Fruit fly (Drosophila melanogaster) whole organism, embryonic: ENCODE measurements around the gene Nost.

ENCODE experiments used
- Atf6 ChIP-seq: fragments of 200-800 bp; sonication (Bioruptor generic); IDR thresholded peaks from 2 replicates; pipeline ENCODE4 v1.3.6; 2022; ENCODE audit warnings: missing biosample characterization, missing genetic modification characterization
- C15 ChIP-seq: fragments of 200-800 bp; sonication (Bioruptor generic); IDR thresholded peaks from 3 replicates; pipeline ENCODE4 v1.3.6; 2022; ENCODE audit warnings: missing biosample characterization, missing genetic modification characterization
- CG10147 ChIP-seq: fragments of 200-800 bp; sonication (Bioruptor generic); optimal IDR thresholded peaks from 2 replicates; lab custom pipeline; 2019; ENCODE audit warnings: missing biosample characterization, mild to moderate bottlenecking, missing genetic modification characterization, moderate library complexity
- CG10959 ChIP-seq: fragments of 200-800 bp; sonication (Bioruptor generic); IDR thresholded peaks from 2 replicates; pipeline ENCODE4 v1.3.6; 2022; ENCODE audit warnings: missing biosample characterization, missing genetic modification characterization
- CG12236 ChIP-seq: fragments of 200-800 bp; sonication (Bioruptor generic); optimal IDR thresholded peaks from 2 replicates; lab custom pipeline; 2016; ENCODE audit warnings: missing biosample characterization, missing genetic modification characterization
- CG12744 ChIP-seq: fragments of 200-800 bp; sonication (Bioruptor generic); optimal IDR thresholded peaks from 2 replicates; lab custom pipeline; 2016; ENCODE audit warnings: missing biosample characterization, missing genetic modification characterization
- CG13123 ChIP-seq: fragments of 200-800 bp; sonication (Bioruptor generic); optimal IDR thresholded peaks from 2 replicates; lab custom pipeline; 2016; ENCODE audit warnings: missing biosample characterization, missing genetic modification characterization
- CG15479 ChIP-seq: fragments of 200-800 bp; sonication (Bioruptor generic); optimal IDR thresholded peaks from 3 replicates; lab custom pipeline; 2019; ENCODE audit warnings: missing biosample characterization, mild to moderate bottlenecking, missing genetic modification characterization, moderate library complexity
- CG15514 ChIP-seq: fragments of 200-800 bp; sonication (Bioruptor generic); optimal IDR thresholded peaks from 3 replicates; lab custom pipeline; 2017; ENCODE audit warnings: missing biosample characterization, missing genetic modification characterization, mild to moderate bottlenecking, moderate library complexity, missing genetic modification reagents
- CG16813 ChIP-seq: fragments of 200-800 bp; sonication (Bioruptor generic); IDR thresholded peaks from 3 replicates; pipeline ENCODE4 v1.3.6; 2022; ENCODE audit warnings: missing biosample characterization, missing genetic modification characterization; ENCODE audit not compliant: partially characterized antibody
- CG1792 ChIP-seq: fragments of 200-800 bp; sonication (Bioruptor generic); optimal IDR thresholded peaks from 2 replicates; lab custom pipeline; 2016; ENCODE audit warnings: missing biosample characterization, missing genetic modification characterization
- CG6654 ChIP-seq: fragments of 200-800 bp; sonication (Bioruptor generic); optimal IDR thresholded peaks from 2 replicates; lab custom pipeline; 2017; ENCODE audit warnings: missing biosample characterization, mild to moderate bottlenecking, missing genetic modification characterization
- CG7357 ChIP-seq: fragments of 200-800 bp; sonication (Bioruptor generic); IDR thresholded peaks from 3 replicates; pipeline ENCODE4 v1.3.6; 2022; ENCODE audit warnings: missing biosample characterization, missing genetic modification characterization
- CG7786 ChIP-seq: fragments of 200-800 bp; sonication (Bioruptor generic); optimal IDR thresholded peaks from 2 replicates; lab custom pipeline; 2016; ENCODE audit warnings: missing biosample characterization, missing genetic modification characterization
- CG7963 ChIP-seq: fragments of 200-800 bp; sonication (Bioruptor generic); IDR thresholded peaks from 3 replicates; pipeline ENCODE4 v1.3.6; 2022; ENCODE audit warnings: missing biosample characterization, missing genetic modification characterization; ENCODE audit not compliant: partially characterized antibody
- CG8478 ChIP-seq: fragments of >200 bp; optimal IDR thresholded peaks from 2 replicates; lab custom pipeline; 2018
- CG8765 ChIP-seq: fragments of 200-800 bp; sonication (Bioruptor generic); IDR thresholded peaks from 2 replicates; pipeline ENCODE4 v1.3.6; 2022; ENCODE audit warnings: missing biosample characterization, missing genetic modification characterization
- CG8944 ChIP-seq: fragments of 200-800 bp; sonication (Bioruptor generic); optimal IDR thresholded peaks from 3 replicates; lab custom pipeline; 2016; ENCODE audit warnings: missing biosample characterization, missing genetic modification characterization
- CG9437 ChIP-seq: fragments of 200-800 bp; sonication (Bioruptor generic); optimal IDR thresholded peaks from 2 replicates; lab custom pipeline; 2018; ENCODE audit warnings: missing biosample characterization, mild to moderate bottlenecking, missing genetic modification characterization
- CkIIα-i1 ChIP-seq: fragments of 200-800 bp; sonication (Bioruptor generic); IDR thresholded peaks from 2 replicates; pipeline ENCODE4 v1.3.6; 2022; ENCODE audit warnings: missing biosample characterization, missing genetic modification characterization
- Doc3 ChIP-seq: fragments of 200-800 bp; sonication (Bioruptor generic); IDR thresholded peaks from 3 replicates; pipeline ENCODE4 v1.3.6; 2022; ENCODE audit warnings: missing biosample characterization, missing genetic modification characterization; ENCODE audit not compliant: partially characterized antibody
- H2.0 ChIP-seq: fragments of 200-800 bp; sonication (Bioruptor generic); IDR thresholded peaks from 2 replicates; pipeline ENCODE4 v1.3.6; 2022; ENCODE audit warnings: missing biosample characterization, missing genetic modification characterization
- Hand ChIP-seq: fragments of 200-800 bp; sonication (Bioruptor generic); optimal IDR thresholded peaks from 2 replicates; lab custom pipeline; 2017; ENCODE audit warnings: mild to moderate bottlenecking, missing biosample characterization, missing genetic modification reagents, missing genetic modification characterization
- HmgD ChIP-seq: fragments of 200-800 bp; sonication (Bioruptor generic); optimal IDR thresholded peaks from 3 replicates; lab custom pipeline; 2016; ENCODE audit warnings: missing biosample characterization, missing genetic modification characterization
- Lpt ChIP-seq: fragments of >200 bp; optimal IDR thresholded peaks from 2 replicates; lab custom pipeline; 2018; ENCODE audit warnings: missing biosample characterization, missing genetic modification characterization
- Mad ChIP-seq: fragments of 200-800 bp; sonication (Bioruptor generic); optimal IDR thresholded peaks from 2 replicates; lab custom pipeline; 2016; ENCODE audit warnings: missing biosample characterization, missing genetic modification characterization
- Nf-YB ChIP-seq: fragments of 200-800 bp; sonication (Bioruptor generic); optimal IDR thresholded peaks from 3 replicates; lab custom pipeline; 2019; ENCODE audit warnings: missing biosample characterization, mild to moderate bottlenecking, missing genetic modification characterization, moderate library complexity
- Side ChIP-seq: fragments of 200-800 bp; sonication (Bioruptor generic); optimal IDR thresholded peaks from 2 replicates; lab custom pipeline; 2016; ENCODE audit warnings: missing biosample characterization, missing genetic modification characterization
- Xbp1 ChIP-seq: fragments of 200-800 bp; sonication (Bioruptor generic); optimal IDR thresholded peaks from 3 replicates; lab custom pipeline; 2016; ENCODE audit warnings: missing biosample characterization, mild to moderate bottlenecking, missing genetic modification characterization
- bcd ChIP-seq: fragments of 200-800 bp; sonication (Bioruptor generic); optimal IDR thresholded peaks from 2 replicates; lab custom pipeline; 2017; ENCODE audit warnings: missing biosample characterization, mild to moderate bottlenecking, missing genetic modification characterization
- bowl ChIP-seq: fragments of 200-800 bp; sonication (Bioruptor generic); IDR thresholded peaks from 2 replicates; pipeline ENCODE4 v1.3.6; 2022; ENCODE audit warnings: missing biosample characterization, missing genetic modification characterization
- bsh ChIP-seq, 2 experiments: fragments of 200-800 bp; sonication (Bioruptor generic); optimal IDR thresholded peaks; 2 replicates each; lab custom pipeline; 2017 to 2018; ENCODE audit warnings: mild to moderate bottlenecking in 2 of 2, missing biosample characterization in 2 of 2, missing genetic modification characterization in 2 of 2, moderate library complexity in 1 of 2
- cad ChIP-seq: fragments of >200 bp; optimal IDR thresholded peaks from 2 replicates; lab custom pipeline; 2017; ENCODE audit warnings: missing biosample characterization, missing genetic modification characterization
- crp ChIP-seq, 2 experiments: fragments of 200-800 bp; sonication (Bioruptor generic); optimal IDR thresholded peaks; 2 replicates in 1 of 2; 3 replicates in 1 of 2; lab custom pipeline; 2017; ENCODE audit warnings: missing biosample characterization in 2 of 2, missing genetic modification characterization in 2 of 2, mild to moderate bottlenecking in 1 of 2, moderate library complexity in 1 of 2
- esg ChIP-seq: fragments of 200-800 bp; sonication (Bioruptor generic); conservative IDR thresholded peaks from 2 replicates; pipeline ENCODE4 v1.3.6; 2022; ENCODE audit warnings: missing biosample characterization, missing genetic modification characterization
- gem ChIP-seq: fragments of 200-800 bp; sonication (Bioruptor generic); optimal IDR thresholded peaks from 2 replicates; lab custom pipeline; 2019; ENCODE audit warnings: missing biosample characterization, mild to moderate bottlenecking, missing genetic modification characterization, moderate library complexity
- gfzf ChIP-seq: fragments of 200-800 bp; sonication (Bioruptor generic); optimal IDR thresholded peaks from 2 replicates; lab custom pipeline; 2016; ENCODE audit warnings: missing biosample characterization, mild to moderate bottlenecking, missing genetic modification characterization, moderate library complexity
- grau ChIP-seq: fragments of 200-800 bp; optimal IDR thresholded peaks from 3 replicates; lab custom pipeline; 2019; ENCODE audit warnings: missing biosample characterization, mild to moderate bottlenecking, missing genetic modification characterization, moderate library complexity
- grn ChIP-seq: fragments of 200-800 bp; sonication (Bioruptor generic); optimal IDR thresholded peaks from 3 replicates; lab custom pipeline; 2017; ENCODE audit warnings: missing biosample characterization, missing genetic modification characterization
- ind ChIP-seq: fragments of 200-800 bp; sonication (Bioruptor generic); optimal IDR thresholded peaks from 3 replicates; lab custom pipeline; 2016; ENCODE audit warnings: missing biosample characterization, missing genetic modification characterization
- kah ChIP-seq: fragments of 200-800 bp; sonication (Bioruptor generic); optimal IDR thresholded peaks from 2 replicates; lab custom pipeline; 2018; ENCODE audit warnings: missing biosample characterization, mild to moderate bottlenecking, missing genetic modification characterization
- kni ChIP-seq: fragments of 200-800 bp; sonication (Bioruptor generic); optimal IDR thresholded peaks from 3 replicates; lab custom pipeline; 2017; ENCODE audit warnings: mild to moderate bottlenecking, missing biosample characterization, missing genetic modification reagents, missing genetic modification characterization
- lbe ChIP-seq: fragments of 200-800 bp; sonication (Bioruptor generic); optimal IDR thresholded peaks from 2 replicates; lab custom pipeline; 2016; ENCODE audit warnings: missing biosample characterization, mild to moderate bottlenecking, missing genetic modification characterization
- maf-S ChIP-seq: fragments of 200-800 bp; sonication (Bioruptor generic); optimal IDR thresholded peaks from 2 replicates; lab custom pipeline; 2016; ENCODE audit warnings: missing biosample characterization, missing genetic modification characterization
- pita ChIP-seq: fragments of 200-800 bp; sonication (Bioruptor generic); optimal IDR thresholded peaks from 2 replicates; lab custom pipeline; 2017; ENCODE audit warnings: missing biosample characterization, mild to moderate bottlenecking, missing genetic modification characterization
- repo ChIP-seq: fragments of 200-800 bp; sonication (Bioruptor generic); optimal IDR thresholded peaks from 2 replicates; lab custom pipeline; 2016; ENCODE audit warnings: missing biosample characterization, missing genetic modification characterization
- salm ChIP-seq: fragments of 200-800 bp; sonication (Bioruptor generic); optimal IDR thresholded peaks from 2 replicates; lab custom pipeline; 2018; ENCODE audit warnings: missing biosample characterization, mild to moderate bottlenecking, missing genetic modification characterization
- sens-2 ChIP-seq: fragments of 200-800 bp; sonication (Bioruptor generic); IDR thresholded peaks from 2 replicates; pipeline ENCODE4 v1.3.6; 2022; ENCODE audit warnings: missing biosample characterization, missing genetic modification characterization
- slbo ChIP-seq: fragments of 200-800 bp; sonication (Bioruptor generic); IDR thresholded peaks from 2 replicates; pipeline ENCODE4 v1.3.6; 2022; ENCODE audit warnings: missing biosample characterization, missing genetic modification characterization
- unpg ChIP-seq: fragments of 200-800 bp; sonication (Bioruptor generic); optimal IDR thresholded peaks from 3 replicates; lab custom pipeline; 2018; ENCODE audit warnings: missing biosample characterization, mild to moderate bottlenecking, missing genetic modification characterization, moderate library complexity
- zen2 ChIP-seq: fragments of 200-800 bp; sonication (Bioruptor generic); IDR thresholded peaks from 3 replicates; pipeline ENCODE4 v1.3.6; 2022; ENCODE audit warnings: missing biosample characterization, missing genetic modification characterization; ENCODE audit not compliant: partially characterized antibody

Gene Nost

dm6 chrX:9042457-9043045 is 12.5 kb downstream of the Nost start (continued):
- peak; percentile 46 for TF ChIP-seq gem (tag; lab: Kevin White, UChicago)
- peak; percentile 97 for TF ChIP-seq CG8478 (lab: Kevin White, UChicago)
- no peak for TF ChIP-seq gfzf (GFP tag; lab: Kevin White, UChicago)
- peak; percentile 5 for TF ChIP-seq Xbp1
- no peak for TF ChIP-seq CG13123
- TF ChIP-seq grau = peak; percentile 36
- TF ChIP-seq lbe = no peak
- TF ChIP-seq crp (GFP tag; optimal IDR thresholded peaks at IDR 0.05; lab: Kevin White, UChicago) = no peak
- no peak for TF ChIP-seq zen2
- no peak for TF ChIP-seq pita (GFP tag; lab: Kevin White, UChicago)
- TF ChIP-seq CG15514 (GFP tag; lab: Kevin White, UChicago) = no peak
- no peak for TF ChIP-seq sens-2
- no peak for TF ChIP-seq Doc3 (GFP tag; lab: Robert Waterston, UW)
- no peak for TF ChIP-seq CG7357 (GFP tag; lab: Robert Waterston, UW)
- TF ChIP-seq CkIIα-i1 (GFP tag; lab: Robert Waterston, UW) = no peak
- TF ChIP-seq bcd (GFP tag; lab: Kevin White, UChicago) = no peak
- peak; percentile 34 for TF ChIP-seq kni (GFP tag; lab: Kevin White, UChicago)
- no peak for TF ChIP-seq CG12236 (GFP tag; lab: Kevin White, UChicago)
- TF ChIP-seq C15 (GFP tag; lab: Robert Waterston, UW) = no peak
- TF ChIP-seq CG6654 (GFP tag; lab: Kevin White, UChicago) = no peak
- TF ChIP-seq CG8765 (GFP tag; lab: Robert Waterston, UW) = no peak
- TF ChIP-seq CG1792 = no peak
- no peak for TF ChIP-seq CG12744 (GFP tag; lab: Kevin White, UChicago)
- peak; percentile 49 for TF ChIP-seq unpg (GFP tag; lab: Kevin White, UChicago)
- no peak for TF ChIP-seq salm (tag; lab: Kevin White, UChicago)
- peak; percentile 15; the same call in 1 of the 2 replicates for TF ChIP-seq Atf6 (GFP tag; lab: Robert Waterston, UW)
- no peak for TF ChIP-seq HmgD
- TF ChIP-seq slbo (GFP tag; lab: Robert Waterston, UW) = peak; percentile 32; the same call in 1 of the 2 replicates
- no peak for TF ChIP-seq Hand (GFP tag; lab: Kevin White, UChicago)
- no peak for TF ChIP-seq CG10147 (GFP tag; lab: Kevin White, UChicago)
- no peak for TF ChIP-seq ind (GFP tag; lab: Kevin White, UChicago)
- TF ChIP-seq CG8944 (GFP tag; lab: Kevin White, UChicago) = no peak
- TF ChIP-seq Nf-YB (GFP tag; lab: Kevin White, UChicago) = no peak
- no peak for TF ChIP-seq CG16813 (GFP tag; lab: Robert Waterston, UW)
- no peak for TF ChIP-seq CG9437 (GFP tag; lab: Kevin White, UChicago)
- TF ChIP-seq CG7963 (GFP tag; lab: Robert Waterston, UW) = no peak
- peak in 1 of 2 experiments; percentile 54 for TF ChIP-seq bsh (GFP tag; optimal IDR thresholded peaks at IDR 0.05; lab: Kevin White, UChicago)
- TF ChIP-seq CG15479 (GFP tag; lab: Kevin White, UChicago) = peak; percentile 71
- TF ChIP-seq Side (GFP tag; lab: Kevin White, UChicago) = no peak
- no peak for TF ChIP-seq kah (GFP tag; lab: Kevin White, UChicago)
- TF ChIP-seq repo = no peak
- TF ChIP-seq esg (GFP tag; lab: Robert Waterston, UW) = no peak
- TF ChIP-seq Mad (GFP tag; lab: Kevin White, UChicago) = no peak
- TF ChIP-seq Lpt (GFP tag; lab: Kevin White, UChicago) = no peak
- TF ChIP-seq H2.0 (GFP tag; lab: Robert Waterston, UW) = no peak
- TF ChIP-seq CG7786 (GFP tag; lab: Kevin White, UChicago) = no peak
- no peak for TF ChIP-seq cad (GFP tag; lab: Kevin White, UChicago)
- no peak for TF ChIP-seq maf-S (GFP tag; lab: Kevin White, UChicago)
- TF ChIP-seq grn (GFP tag; lab: Kevin White, UChicago) = no peak
- no peak for TF ChIP-seq CG10959 (GFP tag; lab: Robert Waterston, UW)
- TF ChIP-seq bowl = no peak
